Worm (Caenorhabditis elegans) whole organism, late embryonic: ENCODE data around the gene Y32F6A.5.

Experiments
- ama-1 ChIP-seq: fragments of 150-350 bp; optimal IDR thresholded peaks from 2 replicates; lab custom pipeline; 2014
- ceh-6 ChIP-seq: fragments of 200-800 bp; sonication (Bioruptor generic); optimal IDR thresholded peaks from 2 replicates; lab custom pipeline; 2018; ENCODE audit warnings: mild to moderate bottlenecking, missing genetic modification characterization, missing compliant biosample characterization
- dve-1 ChIP-seq: sonication (generic microtip); optimal IDR thresholded peaks from 2 replicates; lab custom pipeline; 2017; ENCODE audit warnings: antibody characterized with exemption, mild to moderate bottlenecking, missing genetic modification characterization, missing compliant biosample characterization
- ets-4 ChIP-seq: sonication (generic microtip); optimal IDR thresholded peaks from 2 replicates; lab custom pipeline; 2016; ENCODE audit warnings: missing genetic modification characterization, missing compliant biosample characterization
- fkh-10 ChIP-seq: fragments of 150-350 bp; optimal IDR thresholded peaks from 2 replicates; lab custom pipeline; 2014; ENCODE audit warnings: missing biosample characterization, missing genetic modification reagents, missing genetic modification characterization
- hlh-30 ChIP-seq: sonication (generic microtip); optimal IDR thresholded peaks from 2 replicates; lab custom pipeline; 2017; ENCODE audit warnings: antibody characterized with exemption, missing genetic modification characterization, missing compliant biosample characterization; ENCODE audit not compliant: insufficient read depth
- nhr-11 ChIP-seq: fragments of 150-350 bp; optimal IDR thresholded peaks from 2 replicates; lab custom pipeline; 2014; ENCODE audit warnings: missing biosample characterization, missing genetic modification characterization
- pat-9 ChIP-seq: fragments of 200-800 bp; sonication (Bioruptor generic); optimal IDR thresholded peaks from 2 replicates; lab custom pipeline; 2018; ENCODE audit warnings: mild to moderate bottlenecking, missing genetic modification characterization, moderate library complexity, missing compliant biosample characterization
- pha-4 ChIP-seq: fragments of 150-350 bp; optimal IDR thresholded peaks from 2 replicates; lab custom pipeline; 2018; ENCODE audit warnings: missing biosample characterization, missing genetic modification reagents, missing genetic modification characterization
- pqm-1 ChIP-seq: sonication (generic microtip); optimal IDR thresholded peaks from 2 replicates; lab custom pipeline; 2016; ENCODE audit warnings: missing genetic modification characterization, missing compliant biosample characterization
- unc-86 ChIP-seq: sonication (generic microtip); optimal IDR thresholded peaks from 2 replicates; lab custom pipeline; 2016; ENCODE audit warnings: missing genetic modification characterization, missing compliant biosample characterization

ce11 chrV:10468709-10469108, 15.3 kb upstream of the Y32F6A.5 start:
- TF ChIP-seq ets-4 (tag; lab: Kevin White, UChicago): no peak
- no peak for TF ChIP-seq unc-86 (tag; lab: Kevin White, UChicago)
- TF ChIP-seq hlh-30 (tag; lab: Kevin White, UChicago): no peak
- no peak for TF ChIP-seq ama-1 (lab: Kevin White, UChicago)
- no peak for TF ChIP-seq fkh-10 (GFP tag; lab: Kevin White, UChicago)
- no peak for TF ChIP-seq pat-9 (tag; lab: Kevin White, UChicago)
- TF ChIP-seq pha-4 (tag; lab: Kevin White, UChicago): no peak
- no peak for TF ChIP-seq dve-1 (tag; lab: Kevin White, UChicago)
- TF ChIP-seq pqm-1: no peak
- no peak for TF ChIP-seq nhr-11 (tag; lab: Kevin White, UChicago)
- no peak for TF ChIP-seq ceh-6 (GFP tag; lab: Kevin White, UChicago)
